Worm (Caenorhabditis elegans) whole organism, early embryonic: ENCODE data around the gene F15H10.12.
A peak's percentile ranks its signal among the peaks of the same experiment; 100 is the strongest.
"Not testable (repeated sequence)": the region's sequence is repeated elsewhere in the genome, so short reads cannot be mapped to it uniquely, and the experiment has no call there.

ENCODE experiments used
- ama-1 ChIP-seq: fragments of 150-350 bp; optimal IDR thresholded peaks from 2 replicates; lab custom pipeline; 2014
- flt-1 ChIP-seq: fragments of 200-800 bp; sonication (Bioruptor generic); IDR thresholded peaks from 2 replicates; pipeline ENCODE4 v1.3.6; 2022; ENCODE audit warnings: missing genetic modification characterization, missing compliant biosample characterization
- hnd-1 ChIP-seq: sonication (generic microtip); optimal IDR thresholded peaks from 2 replicates; lab custom pipeline; 2016; ENCODE audit warnings: missing genetic modification characterization, missing compliant biosample characterization
- tbx-11 ChIP-seq: fragments of 200-800 bp; sonication (Bioruptor generic); IDR thresholded peaks from 2 replicates; pipeline ENCODE4 v1.3.6; 2022; ENCODE audit warnings: missing genetic modification characterization, missing compliant biosample characterization

- TF ChIP-seq hnd-1 (tag; lab: Kevin White, UChicago); ama-1 (lab: Kevin White, UChicago): not testable (repeated sequence)
- TF ChIP-seq flt-1 (GFP tag; lab: Robert Waterston, UW) (peak; percentile 71), tbx-11 (GFP tag; lab: Robert Waterston, UW) (peak; percentile 58; the same call in 1 of the 2 replicates)
Measured at ce11 chrV:10450355-10450754, 40.5 kb upstream of the F15H10.12 start.
